Worm (Caenorhabditis elegans) whole organism, mixed stage, embryonic: ENCODE data around the gene T28F12.1.

ENCODE experiments used
- drap-1 ChIP-seq: fragments of 200-800 bp; sonication (Bioruptor generic); optimal IDR thresholded peaks from 3 replicates; lab custom pipeline; 2018; ENCODE audit warnings: mild to moderate bottlenecking, missing genetic modification characterization, missing compliant biosample characterization
- elt-3 ChIP-seq: fragments of 150-350 bp; optimal IDR thresholded peaks from 2 replicates; lab custom pipeline; 2014; ENCODE audit warnings: missing biosample characterization, missing genetic modification characterization
- lsy-2 ChIP-seq: fragments of 150-350 bp; optimal IDR thresholded peaks from 2 replicates; lab custom pipeline; 2014; ENCODE audit warnings: missing biosample characterization, missing genetic modification characterization
- nhr-237 ChIP-seq: fragments of 150-350 bp; optimal IDR thresholded peaks from 2 replicates; lab custom pipeline; 2014; ENCODE audit warnings: missing biosample characterization, missing genetic modification characterization
- nhr-76 ChIP-seq: sonication (generic microtip); optimal IDR thresholded peaks from 2 replicates; lab custom pipeline; 2017; ENCODE audit warnings: missing biosample characterization, missing genetic modification characterization
- pha-4 ChIP-seq: fragments of 150-350 bp; optimal IDR thresholded peaks from 2 replicates; lab custom pipeline; 2018; ENCODE audit warnings: missing biosample characterization, missing genetic modification reagents, missing genetic modification characterization
- unc-62 ChIP-seq: fragments of 150-350 bp; optimal IDR thresholded peaks from 2 replicates; lab custom pipeline; 2014; ENCODE audit warnings: missing biosample characterization, missing genetic modification reagents, missing genetic modification characterization

DNA sequence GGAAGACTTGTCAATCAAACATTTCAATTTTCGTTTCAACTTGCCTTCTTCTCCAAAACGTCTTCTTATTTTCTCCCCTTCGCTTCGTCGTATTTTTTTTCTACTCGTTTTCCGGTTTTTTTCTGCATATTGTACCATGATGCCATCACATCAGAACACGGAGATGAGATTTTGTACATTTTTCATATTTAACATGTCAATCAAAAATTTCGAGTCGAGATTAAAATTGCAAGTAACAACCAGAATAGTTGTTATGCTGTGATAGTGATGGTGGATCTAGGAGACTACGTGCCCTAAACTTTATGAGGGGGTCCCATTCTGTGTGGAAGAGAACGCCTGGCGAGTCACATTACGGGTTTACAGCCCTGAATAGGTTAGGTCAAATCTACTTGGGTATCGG lies 22.9 kb upstream of the T28F12.1 start:
- TF ChIP-seq unc-62 (GFP tag; lab: Kevin White, UChicago): peak; percentile 35
- TF ChIP-seq pha-4: no peak
- no peak for TF ChIP-seq nhr-237
- TF ChIP-seq drap-1 (GFP tag; lab: Kevin White, UChicago): no peak
- TF ChIP-seq lsy-2 (tag; lab: Kevin White, UChicago): no peak
- no peak for TF ChIP-seq elt-3
- TF ChIP-seq nhr-76 (tag; lab: Kevin White, UChicago): no peak
